Fruit fly (Drosophila melanogaster) whole organism, embryonic: ENCODE results near the gene CG32052.
A peak's percentile ranks its signal among the peaks of the same experiment; 100 is the strongest.

Experiments used
- Antp ChIP-seq: fragments of 200-800 bp; sonication (Bioruptor generic); optimal IDR thresholded peaks from 3 replicates; lab custom pipeline; 2016; ENCODE audit warnings: missing biosample characterization, missing genetic modification characterization
- Blimp-1 ChIP-seq: fragments of 200-800 bp; sonication (Bioruptor generic); optimal IDR thresholded peaks from 3 replicates; lab custom pipeline; 2018; ENCODE audit warnings: missing biosample characterization, missing genetic modification characterization, mild to moderate bottlenecking, moderate library complexity, missing genetic modification reagents
- BtbVII ChIP-seq: fragments of 200-800 bp; sonication (Bioruptor generic); optimal IDR thresholded peaks from 3 replicates; lab custom pipeline; 2017; ENCODE audit warnings: missing biosample characterization, mild to moderate bottlenecking, missing genetic modification characterization
- CG10321 ChIP-seq: fragments of 200-800 bp; sonication (Bioruptor generic); IDR thresholded peaks from 2 replicates; pipeline ENCODE4 v1.3.6; 2022; ENCODE audit warnings: missing biosample characterization, missing genetic modification characterization
- CG11093 ChIP-seq: fragments of 200-800 bp; sonication (Bioruptor generic); IDR thresholded peaks from 3 replicates; pipeline ENCODE4 v1.3.6; 2022; ENCODE audit warnings: missing biosample characterization, missing genetic modification characterization
- CG11456 ChIP-seq: fragments of 200-800 bp; sonication (Bioruptor generic); IDR thresholded peaks from 3 replicates; pipeline ENCODE4 v1.3.6; 2022; ENCODE audit warnings: missing biosample characterization, missing genetic modification characterization
- CG11504 ChIP-seq: fragments of 200-800 bp; sonication (Bioruptor generic); optimal IDR thresholded peaks from 3 replicates; lab custom pipeline; 2019; ENCODE audit warnings: missing biosample characterization, mild to moderate bottlenecking, missing genetic modification characterization, moderate library complexity
- CG12155 ChIP-seq: fragments of 200-800 bp; sonication (Bioruptor generic); optimal IDR thresholded peaks from 3 replicates; lab custom pipeline; 2016; ENCODE audit warnings: missing biosample characterization, missing genetic modification characterization
- CG12299 ChIP-seq: fragments of 200-800 bp; sonication (Bioruptor generic); optimal IDR thresholded peaks from 2 replicates; lab custom pipeline; 2018; ENCODE audit warnings: missing biosample characterization, mild to moderate bottlenecking, missing genetic modification characterization
- CG12391 ChIP-seq: fragments of 200-800 bp; sonication (Bioruptor generic); optimal IDR thresholded peaks from 3 replicates; lab custom pipeline; 2018; ENCODE audit warnings: missing biosample characterization, mild to moderate bottlenecking, missing genetic modification characterization, moderate library complexity
- CG12942 ChIP-seq: fragments of 200-800 bp; sonication (Bioruptor generic); optimal IDR thresholded peaks from 3 replicates; lab custom pipeline; 2016; ENCODE audit warnings: missing biosample characterization, missing genetic modification characterization
- CG14710 ChIP-seq: fragments of 200-800 bp; sonication (Bioruptor generic); optimal IDR thresholded peaks from 3 replicates; lab custom pipeline; 2019; ENCODE audit warnings: missing biosample characterization, mild to moderate bottlenecking, missing genetic modification characterization, moderate library complexity
- CG17829 ChIP-seq: fragments of 200-800 bp; optimal IDR thresholded peaks from 2 replicates; lab custom pipeline; 2019; ENCODE audit warnings: missing biosample characterization, mild to moderate bottlenecking, missing genetic modification characterization, moderate library complexity
- CG3995 ChIP-seq: fragments of 200-800 bp; sonication (Bioruptor generic); optimal IDR thresholded peaks from 3 replicates; lab custom pipeline; 2016; ENCODE audit warnings: missing biosample characterization, missing genetic modification characterization
- CG4730 ChIP-seq: fragments of 200-800 bp; sonication (Bioruptor generic); IDR thresholded peaks from 2 replicates; pipeline ENCODE4 v1.3.6; 2022; ENCODE audit warnings: missing biosample characterization, missing genetic modification characterization
- CG5180 ChIP-seq: fragments of 200-800 bp; sonication (Bioruptor generic); optimal IDR thresholded peaks from 3 replicates; lab custom pipeline; 2017; ENCODE audit warnings: missing biosample characterization, missing genetic modification characterization, mild to moderate bottlenecking, moderate library complexity, missing genetic modification reagents
- CG7556 ChIP-seq: fragments of 200-800 bp; sonication (Bioruptor generic); optimal IDR thresholded peaks from 2 replicates; lab custom pipeline; 2017; ENCODE audit warnings: missing biosample characterization, mild to moderate bottlenecking, missing genetic modification characterization
- D19B ChIP-seq: fragments of 200-800 bp; sonication (Bioruptor generic); optimal IDR thresholded peaks from 2 replicates; lab custom pipeline; 2017; ENCODE audit warnings: missing biosample characterization, mild to moderate bottlenecking, missing genetic modification characterization
- Dek ChIP-seq: fragments of 200-800 bp; sonication (Bioruptor generic); optimal IDR thresholded peaks from 3 replicates; lab custom pipeline; 2019; ENCODE audit warnings: missing biosample characterization, mild to moderate bottlenecking, missing genetic modification characterization, moderate library complexity
- E2f1 ChIP-seq: fragments of 200-800 bp; sonication (Bioruptor generic); IDR thresholded peaks from 2 replicates; pipeline ENCODE4 v1.3.6; 2022; ENCODE audit warnings: missing biosample characterization, missing genetic modification characterization
- Hmr ChIP-seq: fragments of 200-800 bp; sonication (Bioruptor generic); optimal IDR thresholded peaks from 3 replicates; lab custom pipeline; 2017; ENCODE audit warnings: mild to moderate bottlenecking, missing biosample characterization, missing genetic modification reagents, missing genetic modification characterization
- Hmx ChIP-seq: fragments of 200-800 bp; sonication (Bioruptor generic); optimal IDR thresholded peaks from 2 replicates; lab custom pipeline; 2016; ENCODE audit warnings: missing biosample characterization, missing genetic modification characterization
- MBD-R2 ChIP-seq: fragments of 200-800 bp; sonication (Bioruptor generic); IDR thresholded peaks from 2 replicates; pipeline ENCODE4 v1.3.6; 2022; ENCODE audit warnings: missing biosample characterization, missing genetic modification characterization
- Neu2 ChIP-seq: fragments of 200-800 bp; sonication (Bioruptor generic); optimal IDR thresholded peaks from 3 replicates; lab custom pipeline; 2016; ENCODE audit warnings: missing biosample characterization, missing genetic modification characterization, borderline replicate concordance
- Trl ChIP-seq, 3 experiments: fragments of >200 bp in 2 of 3; fragments of 200-800 bp in 1 of 3; sonication (Bioruptor generic) in 1 of 3; optimal IDR thresholded peaks; 2 replicates in 1 of 3; 3 replicates in 2 of 3; lab custom pipeline; 2016 to 2017; ENCODE audit warnings: missing biosample characterization in 1 of 3, missing genetic modification characterization in 1 of 3
- abd-A ChIP-seq: fragments of 200-800 bp; sonication (Bioruptor generic); optimal IDR thresholded peaks from 3 replicates; lab custom pipeline; 2019; ENCODE audit warnings: missing biosample characterization, mild to moderate bottlenecking, missing genetic modification characterization, moderate library complexity
- aop ChIP-seq: fragments of 200-800 bp; sonication (Bioruptor generic); IDR thresholded peaks from 2 replicates; pipeline ENCODE4 v1.3.6; 2022; ENCODE audit warnings: missing biosample characterization, missing genetic modification characterization
- ase ChIP-seq: fragments of 200-800 bp; sonication (Bioruptor generic); IDR thresholded peaks from 3 replicates; pipeline ENCODE4 v1.3.6; 2022; ENCODE audit warnings: missing biosample characterization, missing genetic modification characterization
- bcd ChIP-seq: fragments of 200-800 bp; sonication (Bioruptor generic); optimal IDR thresholded peaks from 2 replicates; lab custom pipeline; 2017; ENCODE audit warnings: missing biosample characterization, mild to moderate bottlenecking, missing genetic modification characterization
- bsh ChIP-seq, 2 experiments: fragments of 200-800 bp; sonication (Bioruptor generic); optimal IDR thresholded peaks; 2 replicates each; lab custom pipeline; 2017 to 2018; ENCODE audit warnings: mild to moderate bottlenecking in 2 of 2, missing biosample characterization in 2 of 2, missing genetic modification characterization in 2 of 2, moderate library complexity in 1 of 2
- crp ChIP-seq, 2 experiments: fragments of 200-800 bp; sonication (Bioruptor generic); optimal IDR thresholded peaks; 2 replicates in 1 of 2; 3 replicates in 1 of 2; lab custom pipeline; 2017; ENCODE audit warnings: missing biosample characterization in 2 of 2, missing genetic modification characterization in 2 of 2, mild to moderate bottlenecking in 1 of 2, moderate library complexity in 1 of 2
- eve ChIP-seq, 2 experiments: fragments of >200 bp; optimal IDR thresholded peaks; 2 replicates each; lab custom pipeline; 2017; ENCODE audit warnings: missing biosample characterization in 2 of 2, missing genetic modification characterization in 2 of 2
- fd64A ChIP-seq: fragments of 200-800 bp; sonication (Bioruptor generic); optimal IDR thresholded peaks from 3 replicates; lab custom pipeline; 2018; ENCODE audit warnings: missing biosample characterization, mild to moderate bottlenecking, missing genetic modification characterization
- ftz-f1 ChIP-seq: fragments of 200-800 bp; sonication (Bioruptor generic); optimal IDR thresholded peaks from 2 replicates; lab custom pipeline; 2016; ENCODE audit warnings: missing biosample characterization, missing genetic modification characterization
- gcm ChIP-seq: fragments of 200-800 bp; sonication (Bioruptor generic); optimal IDR thresholded peaks from 2 replicates; lab custom pipeline; 2019; ENCODE audit warnings: missing biosample characterization, mild to moderate bottlenecking, missing genetic modification characterization, moderate library complexity
- hbn ChIP-seq: fragments of 200-800 bp; sonication (Bioruptor generic); IDR thresholded peaks from 2 replicates; pipeline ENCODE4 v1.3.6; 2022; ENCODE audit warnings: missing biosample characterization, missing genetic modification characterization; ENCODE audit not compliant: partially characterized antibody
- kay ChIP-seq: fragments of 200-800 bp; sonication (Bioruptor generic); optimal IDR thresholded peaks from 2 replicates; lab custom pipeline; 2016; ENCODE audit warnings: missing biosample characterization, missing genetic modification characterization
- nerfin-1 ChIP-seq: fragments of 200-800 bp; sonication (Bioruptor generic); optimal IDR thresholded peaks from 3 replicates; lab custom pipeline; 2019; ENCODE audit warnings: missing biosample characterization, mild to moderate bottlenecking, missing genetic modification characterization, moderate library complexity
- nmo ChIP-seq: fragments of 200-800 bp; sonication (Bioruptor generic); optimal IDR thresholded peaks from 2 replicates; lab custom pipeline; 2018; ENCODE audit warnings: missing biosample characterization, mild to moderate bottlenecking, missing genetic modification characterization, moderate library complexity
- org-1 ChIP-seq: fragments of 200-800 bp; sonication (Bioruptor generic); optimal IDR thresholded peaks from 2 replicates; lab custom pipeline; 2017; ENCODE audit warnings: missing biosample characterization, missing genetic modification characterization
- p53 ChIP-seq: fragments of 200-800 bp; sonication (Bioruptor generic); optimal IDR thresholded peaks from 2 replicates; lab custom pipeline; 2016; ENCODE audit warnings: missing biosample characterization, missing genetic modification characterization
- pb ChIP-seq: fragments of 200-800 bp; sonication (Bioruptor generic); optimal IDR thresholded peaks from 3 replicates; lab custom pipeline; 2016; ENCODE audit warnings: missing biosample characterization, missing genetic modification characterization
- row ChIP-seq: fragments of 200-800 bp; sonication (Bioruptor generic); IDR thresholded peaks from 3 replicates; pipeline ENCODE4 v1.3.6; 2022; ENCODE audit warnings: missing biosample characterization, missing genetic modification characterization
- sens ChIP-seq: fragments of 200-800 bp; sonication (Bioruptor generic); peaks from one replicate; lab custom pipeline; 2016; ENCODE audit warnings: missing biosample characterization, missing genetic modification characterization
- sisA ChIP-seq: fragments of 200-800 bp; sonication (Bioruptor generic); IDR thresholded peaks from 2 replicates; pipeline ENCODE4 v1.3.6; 2022; ENCODE audit warnings: missing biosample characterization, missing genetic modification characterization
- slbo ChIP-seq: fragments of 200-800 bp; sonication (Bioruptor generic); IDR thresholded peaks from 2 replicates; pipeline ENCODE4 v1.3.6; 2022; ENCODE audit warnings: missing biosample characterization, missing genetic modification characterization
- tup ChIP-seq: fragments of 200-800 bp; sonication (Bioruptor generic); optimal IDR thresholded peaks from 2 replicates; lab custom pipeline; 2016; ENCODE audit warnings: missing biosample characterization, mild to moderate bottlenecking, missing genetic modification characterization, moderate library complexity
- wdn ChIP-seq: fragments of 200-800 bp; sonication (Bioruptor generic); IDR thresholded peaks from 2 replicates; pipeline ENCODE4 v1.3.6; 2022; ENCODE audit warnings: missing biosample characterization, missing genetic modification characterization
- zfh1 ChIP-seq: fragments of 200-800 bp; sonication (Bioruptor generic); IDR thresholded peaks from 3 replicates; pipeline ENCODE4 v1.3.6; 2022; ENCODE audit warnings: missing biosample characterization, missing genetic modification characterization

CG32052 gene

DNA sequence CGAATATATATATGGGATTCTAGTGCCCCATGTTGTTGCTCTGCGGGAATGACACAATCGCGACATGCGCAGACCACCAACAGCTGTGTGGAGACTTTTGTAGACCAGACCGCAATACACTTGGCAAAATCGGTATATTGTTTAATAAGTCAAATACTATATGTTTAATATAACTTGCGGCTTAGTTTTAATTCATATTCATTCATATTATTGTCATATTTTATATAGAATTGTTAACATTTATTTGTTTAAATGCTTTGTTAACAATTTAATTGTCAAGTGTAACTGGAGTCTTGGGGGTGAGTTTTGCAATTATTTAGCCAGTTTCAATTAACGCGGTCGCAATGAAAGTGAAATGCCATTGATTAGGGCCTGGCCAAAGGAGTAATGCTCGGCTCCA lies 47.2 kb upstream of the CG32052 start (continued):
- TF ChIP-seq sisA (0 out of 2 replicates have a peak, but pooled peaks have one; percentile 31), tup (GFP tag; lab: Kevin White, UChicago) (no peak), Dek (tag; lab: Kevin White, UChicago) (peak; percentile 23), row (GFP tag; lab: Robert Waterston, UW) (peak; percentile 52), Blimp-1 (GFP tag; lab: Kevin White, UChicago) (peak; percentile 20), nmo (no peak), CG17829 (tag; lab: Kevin White, UChicago) (peak; percentile 40), p53 (GFP tag; lab: Kevin White, UChicago) (no peak), CG12942 (GFP tag; lab: Kevin White, UChicago) (no peak), E2f1 (peak; percentile 35; the same call in 1 of the 2 replicates), CG7556 (GFP tag; lab: Kevin White, UChicago) (peak; percentile 60), CG11504 (peak; percentile 51), zfh1 (GFP tag; lab: Robert Waterston, UW) (no peak)
- TF ChIP-seq, all 482 proteins: peak for 42

DNA sequence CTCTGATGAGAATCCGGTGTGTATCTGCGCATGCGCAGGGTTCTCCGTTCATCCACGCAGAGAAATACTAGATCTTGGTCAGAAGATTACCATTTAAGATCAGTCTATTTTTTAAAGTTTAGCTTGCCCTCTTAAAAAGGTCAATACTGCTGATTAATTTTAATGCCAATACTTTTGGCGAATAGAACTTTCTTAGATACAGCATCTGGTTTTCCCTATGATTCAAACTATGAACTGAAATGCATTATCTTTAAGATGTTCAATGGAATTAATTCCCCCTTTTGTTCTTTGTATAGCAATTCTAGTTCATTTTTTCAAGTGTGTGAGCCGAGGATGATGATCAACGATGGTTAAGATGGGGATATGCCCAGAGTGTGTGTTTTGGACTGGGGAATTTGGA lies 44.5 kb upstream of the CG32052 start:
- TF ChIP-seq aop (no peak), Trl (optimal IDR thresholded peaks at IDR 0.05; lab: Kevin White, UChicago) (no peak), Trl (GFP tag; optimal IDR thresholded peaks at IDR 0.05; lab: Kevin White, UChicago) (no peak), CG12155 (GFP tag; lab: Kevin White, UChicago) (no peak), CG5180 (GFP tag; lab: Kevin White, UChicago) (no peak), CG12391 (tag; lab: Kevin White, UChicago) (no peak), crp (GFP tag; optimal IDR thresholded peaks at IDR 0.05; lab: Kevin White, UChicago) (no peak), ase (GFP tag; lab: Robert Waterston, UW) (no peak), CG4730 (GFP tag; lab: Robert Waterston, UW) (no peak), org-1 (GFP tag; lab: Kevin White, UChicago) (no peak), bcd (no peak), gcm (GFP tag; lab: Kevin White, UChicago) (no peak), Hmx (GFP tag; lab: Kevin White, UChicago) (no peak), BtbVII (GFP tag; lab: Kevin White, UChicago) (no peak), fd64A (GFP tag; lab: Kevin White, UChicago) (no peak), CG11456 (GFP tag; lab: Robert Waterston, UW) (no peak), hbn (GFP tag; lab: Robert Waterston, UW) (no peak), CG10321 (GFP tag; lab: Robert Waterston, UW) (no peak), bsh (GFP tag; optimal IDR thresholded peaks at IDR 0.05; lab: Kevin White, UChicago) (peak in 1 of 2 experiments; percentile 48), Neu2 (GFP tag; lab: Kevin White, UChicago) (no peak), Antp (GFP tag; lab: Kevin White, UChicago) (no peak), nerfin-1 (no peak), CG14710 (tag; lab: Kevin White, UChicago) (peak; percentile 50), sens (GFP tag; lab: Kevin White, UChicago) (peak; percentile 77), eve (GFP tag; optimal IDR thresholded peaks at IDR 0.05; lab: Kevin White, UChicago) (no peak), E2f1 (no peak), D19B (GFP tag; lab: Kevin White, UChicago) (no peak), kay (no peak), Blimp-1 (GFP tag; lab: Kevin White, UChicago) (peak; percentile 27), slbo (GFP tag; lab: Robert Waterston, UW) (no peak), pb (no peak), CG12299 (no peak), CG3995 (GFP tag; lab: Kevin White, UChicago) (no peak), MBD-R2 (GFP tag; lab: Robert Waterston, UW) (no peak), CG11504 (peak; percentile 14), CG11093 (GFP tag; lab: Robert Waterston, UW) (no peak), abd-A (tag; lab: Kevin White, UChicago) (no peak), ftz-f1 (GFP tag; lab: Kevin White, UChicago) (no peak), Hmr (GFP tag; lab: Kevin White, UChicago) (no peak), wdn (GFP tag; lab: Robert Waterston, UW) (no peak), row (GFP tag; lab: Robert Waterston, UW) (0 out of 3 replicates have a peak, but pooled peaks have one; percentile 14)
